Worm (Caenorhabditis elegans): ENCODE results near the gene lsm-7.
A peak's percentile ranks its signal among the peaks of the same experiment; 100 is the strongest.

The lsm-7 gene

DNA sequence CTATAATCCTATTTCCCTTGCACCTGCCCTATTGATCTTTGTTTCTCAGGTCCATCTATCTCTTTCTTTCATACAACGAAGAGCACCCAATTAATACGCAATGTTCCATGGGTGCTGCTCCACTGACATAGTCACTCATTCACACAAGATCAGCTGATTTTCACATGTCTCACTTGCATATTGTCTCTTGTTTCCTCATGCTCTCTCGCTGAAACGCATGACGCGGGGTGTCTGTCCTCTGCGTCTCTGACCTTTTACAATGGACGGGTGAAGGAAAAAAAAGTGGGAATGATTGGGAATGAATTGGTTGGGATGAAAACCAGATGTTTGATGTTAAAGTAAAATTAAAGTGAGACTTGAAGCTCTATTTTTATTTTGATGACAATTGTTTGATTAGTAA, 2.0 kb downstream of the lsm-7 start (continued):
- TF ChIP-seq egl-13 (tag; optimal IDR thresholded peaks at IDR 0.05), result peak; percentile 83
- peak; percentile 91 for TF ChIP-seq lin-13 (GFP tag; optimal IDR thresholded peaks at IDR 0.05)
- no peak for TF ChIP-seq sptf-1 (tag; optimal IDR thresholded peaks at IDR 0.05)
- TF ChIP-seq ztf-4 (tag; optimal IDR thresholded peaks at IDR 0.05), result peak; percentile 94
- TF ChIP-seq pax-3 (tag; optimal IDR thresholded peaks at IDR 0.05), result peak; percentile 75
- TF ChIP-seq snpc-4 (tag; optimal IDR thresholded peaks at IDR 0.05), result peak; percentile 43
- TF ChIP-seq sox-4 (tag; optimal IDR thresholded peaks at IDR 0.05), result peak; percentile 78
- no peak for TF ChIP-seq nhr-90 (tag; optimal IDR thresholded peaks at IDR 0.05; ENCODE audit: poor library complexity)
- TF ChIP-seq jun-1 (tag; optimal IDR thresholded peaks at IDR 0.05), result peak; percentile 87
- TF ChIP-seq ces-1 (GFP tag; optimal IDR thresholded peaks at IDR 0.05), result no peak
- TF ChIP-seq nhr-71 (tag; optimal IDR thresholded peaks at IDR 0.05), result peak; percentile 98
- peak; percentile 95 for TF ChIP-seq nhr-20 (tag; optimal IDR thresholded peaks at IDR 0.05)
- peak; percentile 89 to 90 for TF ChIP-seq lsy-2 (tag; optimal IDR thresholded peaks at IDR 0.05)
- TF ChIP-seq ceh-82 (tag; optimal IDR thresholded peaks at IDR 0.05), result peak; percentile 47 to 84 (median 66)
- TF ChIP-seq nhr-12 (tag; optimal IDR thresholded peaks at IDR 0.05), result no peak
- TF ChIP-seq tlp-1 (tag; optimal IDR thresholded peaks at IDR 0.05), result no peak
- TF ChIP-seq dsc-1 (tag; optimal IDR thresholded peaks at IDR 0.05), result peak; percentile 99
- TF ChIP-seq grh-1 (GFP tag; IDR thresholded peaks at IDR 0.05), result peak; percentile 51
- TF ChIP-seq egl-27 (tag; optimal IDR thresholded peaks at IDR 0.05), result peak in 1 of 2 experiments; percentile 44
- no peak for TF ChIP-seq efl-3 (GFP tag; optimal IDR thresholded peaks at IDR 0.05)
- no peak for TF ChIP-seq nhr-76 (tag; optimal IDR thresholded peaks at IDR 0.05)
- TF ChIP-seq elt-3 (tag; optimal IDR thresholded peaks at IDR 0.05), result peak in 2 of 6 experiments; percentile 39 to 69
- TF ChIP-seq unc-98 (GFP tag; IDR thresholded peaks at IDR 0.05), result peak; percentile 51
- TF ChIP-seq C04F5.9 (tag; optimal IDR thresholded peaks at IDR 0.05), result peak; percentile 60
- TF ChIP-seq nhr-237 (tag; optimal IDR thresholded peaks at IDR 0.05), result peak; percentile 57
- no peak for TF ChIP-seq hlh-17 (GFP tag; optimal IDR thresholded peaks at IDR 0.05; ENCODE audit: borderline replicate concordance)
- TF ChIP-seq efl-1 (optimal IDR thresholded peaks at IDR 0.05), result peak; percentile 79 to 82
- TF ChIP-seq efl-1 (GFP tag; optimal IDR thresholded peaks at IDR 0.05 in 1 of 2), result peak; percentile 61 to 94
- TF ChIP-seq xbp-1 (tag; optimal IDR thresholded peaks at IDR 0.05), result peak; percentile 91
- TF ChIP-seq F16B12.6 (tag; optimal IDR thresholded peaks at IDR 0.05), result peak; percentile 11
- peak; percentile 96 for TF ChIP-seq snu-23 (GFP tag; optimal IDR thresholded peaks at IDR 0.05)
- peak in 1 of 2 experiments; percentile 96 for TF ChIP-seq mdl-1 (tag; optimal IDR thresholded peaks at IDR 0.05)
- TF ChIP-seq tbx-2 (tag; optimal IDR thresholded peaks at IDR 0.05), result peak; percentile 90
- peak; percentile 77 for TF ChIP-seq blmp-1 (tag; optimal IDR thresholded peaks at IDR 0.05)
- TF ChIP-seq aha-1 (tag; optimal IDR thresholded peaks at IDR 0.05), result peak; percentile 63
- no peak for TF ChIP-seq nhr-28 (tag; optimal IDR thresholded peaks at IDR 0.05)
- peak; percentile 71 for TF ChIP-seq isw-1 (GFP tag; IDR thresholded peaks at IDR 0.05)
- peak; percentile 94 for TF ChIP-seq fkh-8 (tag; optimal IDR thresholded peaks at IDR 0.05)
- no peak for TF ChIP-seq Y116A8C.19 (tag; optimal IDR thresholded peaks at IDR 0.05; ENCODE audit: borderline replicate concordance)
- TF ChIP-seq fkh-10 (GFP tag; optimal IDR thresholded peaks at IDR 0.05), result peak; percentile 57
- peak in 1 of 2 experiments; percentile 86 for TF ChIP-seq ztf-11 (tag; optimal IDR thresholded peaks at IDR 0.05)
- TF ChIP-seq unc-130 (tag; optimal IDR thresholded peaks at IDR 0.05), result peak; percentile 65
- no peak for TF ChIP-seq alr-1 (tag; optimal IDR thresholded peaks at IDR 0.05; ENCODE audit: borderline replicate concordance)
- peak; percentile 96 for TF ChIP-seq unc-86 (tag; optimal IDR thresholded peaks at IDR 0.05)
- TF ChIP-seq ama-1 (optimal IDR thresholded peaks at IDR 0.05), result peak; percentile 93
